Fruit fly (Drosophila melanogaster) whole organism, embryonic: ENCODE results near the gene CG6656.

ENCODE experiments used
- Atf6 ChIP-seq: fragments of 200-800 bp; sonication (Bioruptor generic); IDR thresholded peaks from 2 replicates; pipeline ENCODE4 v1.3.6; 2022; ENCODE audit warnings: missing biosample characterization, missing genetic modification characterization
- Blimp-1 ChIP-seq: fragments of 200-800 bp; sonication (Bioruptor generic); optimal IDR thresholded peaks from 3 replicates; lab custom pipeline; 2018; ENCODE audit warnings: missing biosample characterization, missing genetic modification characterization, mild to moderate bottlenecking, moderate library complexity, missing genetic modification reagents
- CG11504 ChIP-seq: fragments of 200-800 bp; sonication (Bioruptor generic); optimal IDR thresholded peaks from 3 replicates; lab custom pipeline; 2019; ENCODE audit warnings: missing biosample characterization, mild to moderate bottlenecking, missing genetic modification characterization, moderate library complexity
- CG12104 ChIP-seq: fragments of 200-800 bp; sonication (Bioruptor generic); optimal IDR thresholded peaks from 3 replicates; lab custom pipeline; 2016; ENCODE audit warnings: missing biosample characterization, missing genetic modification characterization
- CG13424 ChIP-seq: fragments of 200-800 bp; sonication (Bioruptor generic); optimal IDR thresholded peaks from 2 replicates; lab custom pipeline; 2019; ENCODE audit warnings: missing biosample characterization, mild to moderate bottlenecking, missing genetic modification characterization, moderate library complexity
- CG13775 ChIP-seq: fragments of 200-800 bp; sonication (Bioruptor generic); optimal IDR thresholded peaks from 3 replicates; lab custom pipeline; 2017; ENCODE audit warnings: missing biosample characterization, mild to moderate bottlenecking, missing genetic modification characterization
- CG15269 ChIP-seq: fragments of 200-800 bp; sonication (Bioruptor generic); optimal IDR thresholded peaks from 2 replicates; lab custom pipeline; 2018; ENCODE audit warnings: missing biosample characterization, mild to moderate bottlenecking, missing genetic modification characterization, moderate library complexity
- CG17361 ChIP-seq: fragments of 200-800 bp; sonication (Bioruptor generic); IDR thresholded peaks from 3 replicates; pipeline ENCODE4 v1.3.6; 2022; ENCODE audit warnings: missing biosample characterization, missing genetic modification characterization
- CG17568 ChIP-seq: fragments of 200-800 bp; sonication (Bioruptor generic); optimal IDR thresholded peaks from 2 replicates; lab custom pipeline; 2018; ENCODE audit warnings: missing biosample characterization, mild to moderate bottlenecking, missing genetic modification characterization, moderate library complexity
- CG18476 ChIP-seq: fragments of 200-800 bp; sonication (Bioruptor generic); optimal IDR thresholded peaks from 2 replicates; lab custom pipeline; 2016; ENCODE audit warnings: missing biosample characterization, mild to moderate bottlenecking, missing genetic modification characterization
- CG18764 ChIP-seq: fragments of 200-800 bp; sonication (Bioruptor generic); optimal IDR thresholded peaks from 3 replicates; lab custom pipeline; 2016; ENCODE audit warnings: missing biosample characterization, missing genetic modification characterization
- CG3838 ChIP-seq: fragments of 200-800 bp; sonication (Bioruptor generic); optimal IDR thresholded peaks from 3 replicates; lab custom pipeline; 2016; ENCODE audit warnings: missing biosample characterization, missing genetic modification characterization
- CG3847 ChIP-seq: fragments of 200-800 bp; sonication (Bioruptor generic); IDR thresholded peaks from 2 replicates; pipeline ENCODE4 v1.3.6; 2022; ENCODE audit warnings: missing biosample characterization, missing genetic modification characterization
- CG3995 ChIP-seq: fragments of 200-800 bp; sonication (Bioruptor generic); optimal IDR thresholded peaks from 3 replicates; lab custom pipeline; 2016; ENCODE audit warnings: missing biosample characterization, missing genetic modification characterization
- CG4360 ChIP-seq: fragments of 200-800 bp; sonication (Bioruptor generic); IDR thresholded peaks from 2 replicates; pipeline ENCODE4 v1.3.6; 2022; ENCODE audit warnings: missing biosample characterization, missing genetic modification characterization
- CG6654 ChIP-seq: fragments of 200-800 bp; sonication (Bioruptor generic); optimal IDR thresholded peaks from 2 replicates; lab custom pipeline; 2017; ENCODE audit warnings: missing biosample characterization, mild to moderate bottlenecking, missing genetic modification characterization
- CG6689 ChIP-seq: fragments of 200-800 bp; sonication (Bioruptor generic); IDR thresholded peaks from 2 replicates; pipeline ENCODE4 v1.3.6; 2022; ENCODE audit warnings: missing biosample characterization, missing genetic modification characterization
- CG7556 ChIP-seq: fragments of 200-800 bp; sonication (Bioruptor generic); optimal IDR thresholded peaks from 2 replicates; lab custom pipeline; 2017; ENCODE audit warnings: missing biosample characterization, mild to moderate bottlenecking, missing genetic modification characterization
- CG8388 ChIP-seq: fragments of 200-800 bp; sonication (Bioruptor generic); optimal IDR thresholded peaks from 2 replicates; lab custom pipeline; 2019; ENCODE audit warnings: missing biosample characterization, mild to moderate bottlenecking, missing genetic modification characterization, moderate library complexity
- CG8765 ChIP-seq: fragments of 200-800 bp; sonication (Bioruptor generic); IDR thresholded peaks from 2 replicates; pipeline ENCODE4 v1.3.6; 2022; ENCODE audit warnings: missing biosample characterization, missing genetic modification characterization
- Chrac-16 ChIP-seq: fragments of 200-800 bp; sonication (Bioruptor generic); optimal IDR thresholded peaks from 3 replicates; lab custom pipeline; 2016; ENCODE audit warnings: missing biosample characterization, missing genetic modification characterization
- Dad ChIP-seq: fragments of 200-800 bp; sonication (Bioruptor generic); optimal IDR thresholded peaks from 3 replicates; lab custom pipeline; 2016; ENCODE audit warnings: missing biosample characterization, missing genetic modification characterization
- Dbx ChIP-seq: fragments of 200-800 bp; sonication (Bioruptor generic); IDR thresholded peaks from 3 replicates; pipeline ENCODE4 v1.3.6; 2022; ENCODE audit warnings: missing biosample characterization, missing genetic modification characterization
- Dip3 ChIP-seq: fragments of 200-800 bp; sonication (Bioruptor generic); optimal IDR thresholded peaks from 3 replicates; lab custom pipeline; 2016; ENCODE audit warnings: missing biosample characterization, missing genetic modification characterization
- E2f2 ChIP-seq: fragments of 200-800 bp; sonication (Bioruptor generic); IDR thresholded peaks from 2 replicates; pipeline ENCODE4 v1.3.6; 2022; ENCODE audit warnings: missing biosample characterization, missing genetic modification characterization
- Fer3 ChIP-seq: fragments of 200-800 bp; sonication (Bioruptor generic); optimal IDR thresholded peaks from 2 replicates; lab custom pipeline; 2018; ENCODE audit warnings: missing biosample characterization, mild to moderate bottlenecking, missing genetic modification characterization, moderate library complexity
- GATAe ChIP-seq: fragments of 200-800 bp; sonication (Bioruptor generic); conservative IDR thresholded peaks from 2 replicates; pipeline ENCODE4 v1.3.6; 2022; ENCODE audit warnings: missing biosample characterization, missing genetic modification characterization
- HLH54F ChIP-seq: fragments of 200-800 bp; sonication (Bioruptor generic); optimal IDR thresholded peaks from 3 replicates; lab custom pipeline; 2016; ENCODE audit warnings: missing biosample characterization, missing genetic modification characterization
- HmgZ ChIP-seq: fragments of 200-800 bp; sonication (Bioruptor generic); optimal IDR thresholded peaks from 2 replicates; lab custom pipeline; 2018; ENCODE audit warnings: missing biosample characterization, mild to moderate bottlenecking, missing genetic modification characterization
- Hmr ChIP-seq: fragments of 200-800 bp; sonication (Bioruptor generic); optimal IDR thresholded peaks from 3 replicates; lab custom pipeline; 2017; ENCODE audit warnings: mild to moderate bottlenecking, missing biosample characterization, missing genetic modification reagents, missing genetic modification characterization
- Kr ChIP-seq: fragments of 200-800 bp; sonication (Bioruptor generic); optimal IDR thresholded peaks from 2 replicates; lab custom pipeline; 2017; ENCODE audit warnings: missing biosample characterization, mild to moderate bottlenecking, missing genetic modification characterization
- MESR4 ChIP-seq: fragments of 200-800 bp; sonication (Bioruptor generic); optimal IDR thresholded peaks from 2 replicates; lab custom pipeline; 2018; ENCODE audit warnings: missing biosample characterization, mild to moderate bottlenecking, missing genetic modification characterization, moderate library complexity
- Med ChIP-seq: fragments of 200-800 bp; sonication (Bioruptor generic); peaks from one replicate; lab custom pipeline; 2016; ENCODE audit warnings: missing biosample characterization, missing genetic modification characterization, mild to moderate bottlenecking, inconsistent platforms, moderate library complexity
- Nf-YB ChIP-seq: fragments of 200-800 bp; sonication (Bioruptor generic); optimal IDR thresholded peaks from 3 replicates; lab custom pipeline; 2019; ENCODE audit warnings: missing biosample characterization, mild to moderate bottlenecking, missing genetic modification characterization, moderate library complexity
- ac ChIP-seq: fragments of 200-800 bp; sonication (Bioruptor generic); optimal IDR thresholded peaks from 3 replicates; lab custom pipeline; 2017; ENCODE audit warnings: missing biosample characterization, mild to moderate bottlenecking, missing genetic modification characterization
- crol ChIP-seq: fragments of 200-800 bp; sonication (Bioruptor generic); IDR thresholded peaks from 2 replicates; pipeline ENCODE4 v1.3.6; 2022; ENCODE audit warnings: missing biosample characterization, missing genetic modification characterization
- dpn ChIP-seq, 2 experiments: fragments of 200-800 bp; sonication (Bioruptor generic); optimal IDR thresholded peaks; 3 replicates each; lab custom pipeline; 2016; ENCODE audit warnings: missing biosample characterization in 2 of 2, missing genetic modification characterization in 2 of 2
- gem ChIP-seq: fragments of 200-800 bp; sonication (Bioruptor generic); optimal IDR thresholded peaks from 2 replicates; lab custom pipeline; 2019; ENCODE audit warnings: missing biosample characterization, mild to moderate bottlenecking, missing genetic modification characterization, moderate library complexity
- grn ChIP-seq: fragments of 200-800 bp; sonication (Bioruptor generic); optimal IDR thresholded peaks from 3 replicates; lab custom pipeline; 2017; ENCODE audit warnings: missing biosample characterization, missing genetic modification characterization
- gsb ChIP-seq: fragments of 200-800 bp; sonication (Bioruptor generic); IDR thresholded peaks from 2 replicates; pipeline ENCODE4 v1.3.6; 2022; ENCODE audit warnings: missing biosample characterization, missing genetic modification characterization
- klu ChIP-seq: fragments of 200-800 bp; sonication (Bioruptor generic); IDR thresholded peaks from 2 replicates; pipeline ENCODE4 v1.3.6; 2022; ENCODE audit warnings: missing biosample characterization, missing genetic modification characterization
- mam ChIP-seq: fragments of 200-800 bp; sonication (Bioruptor generic); optimal IDR thresholded peaks from 3 replicates; lab custom pipeline; 2016; ENCODE audit warnings: missing biosample characterization, missing genetic modification characterization
- phol ChIP-seq: fragments of 200-800 bp; sonication (Bioruptor generic); optimal IDR thresholded peaks from 3 replicates; lab custom pipeline; 2018; ENCODE audit warnings: missing biosample characterization, mild to moderate bottlenecking, missing genetic modification characterization, moderate library complexity
- pros ChIP-seq: fragments of 200-800 bp; sonication (Bioruptor generic); optimal IDR thresholded peaks from 3 replicates; lab custom pipeline; 2019; ENCODE audit warnings: missing biosample characterization, mild to moderate bottlenecking, missing genetic modification characterization, moderate library complexity
- row ChIP-seq: fragments of 200-800 bp; sonication (Bioruptor generic); IDR thresholded peaks from 3 replicates; pipeline ENCODE4 v1.3.6; 2022; ENCODE audit warnings: missing biosample characterization, missing genetic modification characterization
- sima ChIP-seq: fragments of 200-800 bp; sonication (Bioruptor generic); optimal IDR thresholded peaks from 2 replicates; lab custom pipeline; 2016; ENCODE audit warnings: missing biosample characterization, missing genetic modification characterization
- slbo ChIP-seq: fragments of 200-800 bp; sonication (Bioruptor generic); IDR thresholded peaks from 2 replicates; pipeline ENCODE4 v1.3.6; 2022; ENCODE audit warnings: missing biosample characterization, missing genetic modification characterization
- sob ChIP-seq: fragments of 200-800 bp; sonication (Bioruptor generic); IDR thresholded peaks from 2 replicates; pipeline ENCODE4 v1.3.6; 2022; ENCODE audit warnings: missing biosample characterization, missing genetic modification characterization
- twi ChIP-seq: fragments of 200-800 bp; optimal IDR thresholded peaks from 2 replicates; lab custom pipeline; 2019; ENCODE audit warnings: missing biosample characterization, mild to moderate bottlenecking, missing genetic modification characterization, moderate library complexity
- z ChIP-seq: fragments of 200-800 bp; sonication (Bioruptor generic); IDR thresholded peaks from 3 replicates; pipeline ENCODE4 v1.3.6; 2022; ENCODE audit warnings: missing biosample characterization, missing genetic modification characterization

Gene CG6656

dm6 chr3R:21852579-21853233, 22.4 kb upstream of the CG6656 start (continued):
- TF ChIP-seq CG6654 (GFP tag; lab: Kevin White, UChicago) (no peak), Dbx (GFP tag; lab: Robert Waterston, UW) (no peak), twi (tag; lab: Kevin White, UChicago) (no peak), dpn (GFP tag; optimal IDR thresholded peaks at IDR 0.05; lab: Kevin White, UChicago) (peak in 1 of 2 experiments; percentile 4), pros (GFP tag; lab: Kevin White, UChicago) (no peak), CG12104 (GFP tag; lab: Kevin White, UChicago) (peak; percentile 16), CG13424 (peak; percentile 20), CG13775 (GFP tag; lab: Kevin White, UChicago) (peak; percentile 15), CG3838 (GFP tag; lab: Kevin White, UChicago) (peak; percentile 17), Dad (GFP tag; lab: Kevin White, UChicago) (no peak), CG15269 (tag; lab: Kevin White, UChicago) (peak; percentile 42), CG7556 (GFP tag; lab: Kevin White, UChicago) (peak; percentile 46), row (peak; percentile 47), grn (GFP tag; lab: Kevin White, UChicago) (no peak), CG17361 (GFP tag; lab: Robert Waterston, UW) (0 out of 3 replicates have a peak, but pooled peaks have one; percentile 31), CG8388 (no peak), CG18764 (no peak), Kr (GFP tag; lab: Kevin White, UChicago) (no peak), Hmr (peak; percentile 51), CG11504 (tag; lab: Kevin White, UChicago) (peak; percentile 57), E2f2 (GFP tag; lab: Robert Waterston, UW) (no peak), CG3847 (GFP tag; lab: Robert Waterston, UW) (no peak; the same call in 1 of the 2 replicates), CG8765 (GFP tag; lab: Robert Waterston, UW) (peak; percentile 34; the same call in 1 of the 2 replicates), CG4360 (GFP tag; lab: Robert Waterston, UW) (0 out of 2 replicates have a peak, but pooled peaks have one; percentile 17), HmgZ (tag; lab: Kevin White, UChicago) (no peak), Nf-YB (no peak), Fer3 (tag; lab: Kevin White, UChicago) (peak; percentile 39), MESR4 (GFP tag; lab: Kevin White, UChicago) (no peak), slbo (GFP tag; lab: Robert Waterston, UW) (peak; percentile 22; the same call in 1 of the 2 replicates), Blimp-1 (GFP tag; lab: Kevin White, UChicago) (peak; percentile 14), gem (tag; lab: Kevin White, UChicago) (peak; percentile 60), phol (tag; lab: Kevin White, UChicago) (peak; percentile 15), CG6689 (GFP tag; lab: Robert Waterston, UW) (0 out of 2 replicates have a peak, but pooled peaks have one; percentile 32), CG17568 (GFP tag; lab: Kevin White, UChicago) (peak; percentile 11), Dip3 (peak; percentile 18), Chrac-16 (GFP tag; lab: Kevin White, UChicago) (no peak), sob (GFP tag; lab: Robert Waterston, UW) (no peak), z (GFP tag; lab: Robert Waterston, UW) (0 out of 3 replicates have a peak, but pooled peaks have one; percentile 26), CG3995 (GFP tag; lab: Kevin White, UChicago) (no peak), HLH54F (peak; percentile 3), GATAe (GFP tag; lab: Robert Waterston, UW) (no peak), klu (GFP tag; lab: Robert Waterston, UW) (no peak), mam (GFP tag; lab: Kevin White, UChicago) (peak; percentile 37), sima (GFP tag; lab: Kevin White, UChicago) (no peak), gsb (no peak), Atf6 (GFP tag; lab: Robert Waterston, UW) (peak; percentile 59; the same call in 1 of the 2 replicates), CG18476 (GFP tag; lab: Kevin White, UChicago) (peak; percentile 6), crol (GFP tag; lab: Robert Waterston, UW) (peak; percentile 70), ac (GFP tag; lab: Kevin White, UChicago) (no peak), Med (GFP tag; lab: Kevin White, UChicago) (peak; percentile 78)
